Worm (Caenorhabditis elegans) whole organism, early embryonic: ENCODE data around the gene pcp-3.

ENCODE experiments used
- F13C5.2 ChIP-seq: sonication (generic microtip); optimal IDR thresholded peaks from 2 replicates; lab custom pipeline; 2017; ENCODE audit warnings: mild to moderate bottlenecking, missing genetic modification characterization, inconsistent platforms, missing compliant biosample characterization
- aly-1 ChIP-seq: sonication (generic microtip); optimal IDR thresholded peaks from 2 replicates; lab custom pipeline; 2016; ENCODE audit warnings: missing genetic modification characterization, missing compliant biosample characterization
- ama-1 ChIP-seq: fragments of 150-350 bp; optimal IDR thresholded peaks from 2 replicates; lab custom pipeline; 2014
- ceh-36 ChIP-seq: sonication (generic microtip); optimal IDR thresholded peaks from 2 replicates; lab custom pipeline; 2016; ENCODE audit warnings: missing genetic modification characterization, inconsistent platforms, missing compliant biosample characterization
- ets-7 ChIP-seq: sonication (generic microtip); optimal IDR thresholded peaks from 2 replicates; lab custom pipeline; 2016; ENCODE audit warnings: missing genotype, missing genetic modification characterization, missing compliant biosample characterization
- flt-1 ChIP-seq: fragments of 200-800 bp; sonication (Bioruptor generic); IDR thresholded peaks from 2 replicates; pipeline ENCODE4 v1.3.6; 2022; ENCODE audit warnings: missing genetic modification characterization, missing compliant biosample characterization
- hmbx-1 ChIP-seq: sonication (generic microtip); optimal IDR thresholded peaks from 2 replicates; lab custom pipeline; 2016; ENCODE audit warnings: mild to moderate bottlenecking, missing genetic modification characterization, missing compliant biosample characterization
- tbx-11 ChIP-seq: fragments of 200-800 bp; sonication (Bioruptor generic); IDR thresholded peaks from 2 replicates; pipeline ENCODE4 v1.3.6; 2022; ENCODE audit warnings: missing genetic modification characterization, missing compliant biosample characterization
- tbx-37 ChIP-seq: fragments of 200-800 bp; sonication (Bioruptor generic); conservative IDR thresholded peaks from 2 replicates; pipeline ENCODE4 v1.3.6; 2022; ENCODE audit warnings: missing genetic modification reagents, missing genetic modification characterization, missing compliant biosample characterization

- no peak for TF ChIP-seq ama-1
- TF ChIP-seq aly-1 (tag; lab: Kevin White, UChicago) = no peak
- TF ChIP-seq hmbx-1 (tag; lab: Kevin White, UChicago) = no peak
- TF ChIP-seq F13C5.2 (tag; lab: Kevin White, UChicago) = no peak
- no peak for TF ChIP-seq ets-7 (tag; lab: Kevin White, UChicago)
- TF ChIP-seq tbx-11 = no peak
- no peak for TF ChIP-seq ceh-36 (tag; lab: Kevin White, UChicago)
- no peak for TF ChIP-seq tbx-37
- no peak for TF ChIP-seq flt-1
Observed at ce11 chrIV:9198136-9198535, 39.3 kb upstream of the pcp-3 start.
